Fruit fly (Drosophila melanogaster) whole organism, prepupa: ENCODE data around the gene Flacc.

ENCODE experiments used
- CG11762 ChIP-seq: fragments of 200-800 bp; sonication (Bioruptor generic); optimal IDR thresholded peaks from 3 replicates; lab custom pipeline; 2016; ENCODE audit warnings: missing biosample characterization, missing genetic modification characterization; ENCODE audit not compliant: insufficient read depth
- CG32006 ChIP-seq: fragments of 200-800 bp; sonication (Bioruptor generic); optimal IDR thresholded peaks from 3 replicates; lab custom pipeline; 2017; ENCODE audit warnings: missing biosample characterization, mild to moderate bottlenecking, missing genetic modification characterization
- CG8319 ChIP-seq: fragments of 200-800 bp; sonication (Bioruptor generic); optimal IDR thresholded peaks from 3 replicates; lab custom pipeline; 2016; ENCODE audit warnings: missing biosample characterization, missing genetic modification characterization
- Eip78C ChIP-seq: fragments of 200-800 bp; sonication (Bioruptor generic); peaks from one replicate; lab custom pipeline; 2016; ENCODE audit warnings: missing biosample characterization, missing genetic modification characterization
- Met ChIP-seq: fragments of 200-800 bp; sonication (Bioruptor generic); optimal IDR thresholded peaks from 3 replicates; lab custom pipeline; 2016; ENCODE audit warnings: missing biosample characterization, missing genetic modification characterization
- cyc ChIP-seq: fragments of 200-800 bp; sonication (Bioruptor generic); optimal IDR thresholded peaks from 3 replicates; lab custom pipeline; 2016; ENCODE audit warnings: missing biosample characterization, missing genetic modification characterization
- dsx ChIP-seq: fragments of 200-800 bp; optimal IDR thresholded peaks from 3 replicates; lab custom pipeline; 2019; ENCODE audit warnings: missing biosample characterization, mild to moderate bottlenecking, missing genetic modification characterization, moderate library complexity; ENCODE audit not compliant: poor library complexity, severe bottlenecking
- esn ChIP-seq: fragments of 200-800 bp; sonication (Bioruptor generic); optimal IDR thresholded peaks from 2 replicates; lab custom pipeline; 2016; ENCODE audit warnings: missing biosample characterization, mild to moderate bottlenecking, missing genetic modification characterization, moderate library complexity
- pdm3 ChIP-seq: fragments of 200-800 bp; sonication (Bioruptor generic); optimal IDR thresholded peaks from 3 replicates; lab custom pipeline; 2016; ENCODE audit warnings: missing biosample characterization, missing genetic modification characterization

DNA sequence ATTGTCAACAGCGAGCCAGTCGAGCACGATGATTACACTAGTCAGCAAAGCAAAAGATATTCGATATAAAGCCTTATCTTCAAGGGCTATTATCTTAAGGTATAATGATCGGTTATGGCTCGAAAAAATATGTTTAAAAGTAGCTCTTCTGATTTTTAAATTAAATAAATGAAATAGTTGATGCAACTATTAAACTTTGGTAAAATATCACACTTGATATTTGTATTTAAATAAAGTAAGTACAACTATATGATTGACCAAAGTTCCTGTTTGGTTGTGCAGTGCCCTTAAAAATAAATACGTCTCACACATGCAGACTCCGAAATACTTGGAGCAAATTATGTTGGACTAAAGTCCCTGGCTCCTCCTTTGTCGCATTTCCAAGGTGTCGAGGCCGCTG, 4.5 kb upstream of the Flacc start:
- peak; percentile 23 for TF ChIP-seq pdm3 (GFP tag; lab: Kevin White, UChicago)
- no peak for TF ChIP-seq CG8319 (GFP tag; lab: Kevin White, UChicago)
- TF ChIP-seq dsx (GFP tag; lab: Kevin White, UChicago) = peak; percentile 41
- TF ChIP-seq Met (GFP tag; lab: Kevin White, UChicago) = no peak
- no peak for TF ChIP-seq CG11762
- TF ChIP-seq Eip78C (GFP tag; lab: Kevin White, UChicago) = peak; percentile 77
- TF ChIP-seq esn = peak; percentile 5
- TF ChIP-seq cyc = no peak
- TF ChIP-seq CG32006 (GFP tag; lab: Kevin White, UChicago) = peak; percentile 1
